Worm (Caenorhabditis elegans): ENCODE measurements around the gene Y43F8B.24.
A peak's percentile ranks its signal among the peaks of the same experiment; 100 is the strongest.

- TF ChIP-seq egrh-3 (GFP tag; IDR thresholded peaks at IDR 0.05), result peak; percentile 16; the same call in 1 of the 2 replicates
- no peak for TF ChIP-seq ceh-40 (GFP tag; IDR thresholded peaks at IDR 0.05)
- TF ChIP-seq ceh-100 (GFP tag; IDR thresholded peaks at IDR 0.05), result no peak
Measured at ce11 chrV:19473842-19474514, 16.8 kb downstream of the Y43F8B.24 start, which contains the start of gene Y43F8B.10.
